Fruit fly (Drosophila melanogaster) whole organism, embryonic: ENCODE measurements around the gene CG34248.

ENCODE experiments used
- CG9609 ChIP-seq: fragments of 200-800 bp; sonication (Bioruptor generic); optimal IDR thresholded peaks from 3 replicates; lab custom pipeline; 2016; ENCODE audit warnings: missing biosample characterization, missing genetic modification characterization
- Dfd ChIP-seq, 2 experiments: fragments of >200 bp; optimal IDR thresholded peaks; 2 replicates each; lab custom pipeline; 2017; ENCODE audit warnings: missing biosample characterization in 2 of 2, missing genetic modification characterization in 2 of 2
- Six4 ChIP-seq: fragments of 200-800 bp; sonication (Bioruptor generic); optimal IDR thresholded peaks from 2 replicates; lab custom pipeline; 2016; ENCODE audit warnings: missing biosample characterization, missing genetic modification characterization
- ind ChIP-seq: fragments of 200-800 bp; sonication (Bioruptor generic); optimal IDR thresholded peaks from 3 replicates; lab custom pipeline; 2016; ENCODE audit warnings: missing biosample characterization, missing genetic modification characterization
- lola ChIP-seq, 3 experiments: fragments of >200 bp in 2 of 3; fragments of 200-800 bp in 1 of 3; sonication (Bioruptor generic) in 1 of 3; optimal IDR thresholded peaks; 2 replicates each; lab custom pipeline; 2017 to 2019; ENCODE audit warnings: missing biosample characterization in 3 of 3, missing genetic modification characterization in 3 of 3, mild to moderate bottlenecking in 1 of 3, moderate library complexity in 1 of 3
- oc ChIP-seq: fragments of 200-800 bp; sonication (Bioruptor generic); optimal IDR thresholded peaks from 2 replicates; lab custom pipeline; 2018; ENCODE audit warnings: missing biosample characterization, mild to moderate bottlenecking, missing genetic modification characterization, moderate library complexity
- psq ChIP-seq: fragments of 200-800 bp; sonication (Bioruptor generic); optimal IDR thresholded peaks from 2 replicates; lab custom pipeline; 2017; ENCODE audit warnings: missing biosample characterization, missing genetic modification characterization

DNA sequence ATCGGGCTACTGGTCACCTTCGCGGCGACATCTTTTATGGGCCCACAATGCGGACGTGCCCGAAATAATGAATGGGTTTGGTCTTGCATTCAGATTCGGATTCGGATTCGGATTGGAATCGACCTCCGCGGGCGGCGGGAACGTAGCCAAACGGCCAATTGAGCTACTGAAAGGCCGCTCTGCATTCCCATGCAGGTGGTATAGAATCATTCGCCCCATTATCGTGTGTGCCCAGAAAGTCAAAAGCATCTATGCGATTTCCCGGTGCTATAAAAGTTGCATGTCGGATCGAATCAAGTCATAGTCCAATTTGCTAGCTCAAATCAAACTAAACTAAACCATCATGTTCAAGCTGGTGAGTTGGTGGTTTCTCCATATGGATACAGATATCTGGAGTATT, 1.6 kb downstream of the CG34248 start, which contains the start of gene CG13068:
- no peak for TF ChIP-seq lola (GFP tag; optimal IDR thresholded peaks at IDR 0.05; lab: Kevin White, UChicago)
- TF ChIP-seq oc = no peak
- TF ChIP-seq CG9609 = no peak
- TF ChIP-seq ind (GFP tag; lab: Kevin White, UChicago) = no peak
- TF ChIP-seq psq (GFP tag; lab: Kevin White, UChicago) = no peak
- TF ChIP-seq Dfd (GFP tag; optimal IDR thresholded peaks at IDR 0.05; lab: Kevin White, UChicago) = no peak
- no peak for TF ChIP-seq Six4 (GFP tag; lab: Kevin White, UChicago)
